Fruit fly (Drosophila melanogaster) whole organism, embryonic: ENCODE results near the gene kairos.

Source experiments
- Aef1 ChIP-seq: fragments of 200-800 bp; sonication (Bioruptor generic); IDR thresholded peaks from 3 replicates; pipeline ENCODE4 v1.3.6; 2022; ENCODE audit warnings: missing biosample characterization, missing genetic modification characterization
- B-H1 ChIP-seq: fragments of 200-800 bp; sonication (Bioruptor generic); IDR thresholded peaks from 3 replicates; pipeline ENCODE4 v1.3.6; 2022; ENCODE audit warnings: missing biosample characterization, missing genetic modification characterization
- CG10321 ChIP-seq: fragments of 200-800 bp; sonication (Bioruptor generic); IDR thresholded peaks from 2 replicates; pipeline ENCODE4 v1.3.6; 2022; ENCODE audit warnings: missing biosample characterization, missing genetic modification characterization
- CG10565 ChIP-seq: fragments of 200-800 bp; sonication (Bioruptor generic); optimal IDR thresholded peaks from 3 replicates; lab custom pipeline; 2016; ENCODE audit warnings: missing biosample characterization, mild to moderate bottlenecking, missing genetic modification characterization
- CG10979 ChIP-seq: fragments of 200-800 bp; sonication (Bioruptor generic); optimal IDR thresholded peaks from 2 replicates; lab custom pipeline; 2018; ENCODE audit warnings: missing biosample characterization, mild to moderate bottlenecking, missing genetic modification characterization, moderate library complexity
- CG11085 ChIP-seq: fragments of 200-800 bp; sonication (Bioruptor generic); IDR thresholded peaks from 2 replicates; pipeline ENCODE4 v1.3.6; 2022; ENCODE audit warnings: missing biosample characterization, missing genetic modification characterization
- CG11560 ChIP-seq: fragments of 200-800 bp; sonication (Bioruptor generic); IDR thresholded peaks from 3 replicates; pipeline ENCODE4 v1.3.6; 2022; ENCODE audit warnings: missing biosample characterization, missing genetic modification characterization
- CG13775 ChIP-seq: fragments of 200-800 bp; sonication (Bioruptor generic); optimal IDR thresholded peaks from 3 replicates; lab custom pipeline; 2017; ENCODE audit warnings: missing biosample characterization, mild to moderate bottlenecking, missing genetic modification characterization
- CG17385 ChIP-seq: fragments of 200-800 bp; sonication (Bioruptor generic); optimal IDR thresholded peaks from 3 replicates; lab custom pipeline; 2018; ENCODE audit warnings: missing biosample characterization, mild to moderate bottlenecking, missing genetic modification characterization
- CG1832 ChIP-seq: fragments of 200-800 bp; sonication (Bioruptor generic); optimal IDR thresholded peaks from 2 replicates; lab custom pipeline; 2017; ENCODE audit warnings: missing biosample characterization, mild to moderate bottlenecking, missing genetic modification characterization, inconsistent platforms
- CG18599 ChIP-seq: fragments of 200-800 bp; sonication (Bioruptor generic); optimal IDR thresholded peaks from 3 replicates; lab custom pipeline; 2017; ENCODE audit warnings: missing biosample characterization, missing genetic modification characterization, mild to moderate bottlenecking, moderate library complexity, missing genetic modification reagents
- CG2129 ChIP-seq: fragments of 200-800 bp; sonication (Bioruptor generic); IDR thresholded peaks from 2 replicates; pipeline ENCODE4 v1.3.6; 2022; ENCODE audit warnings: missing biosample characterization, missing genetic modification characterization; ENCODE audit not compliant: partially characterized antibody
- CG32532 ChIP-seq: fragments of 200-800 bp; sonication (Bioruptor generic); IDR thresholded peaks from 2 replicates; pipeline ENCODE4 v1.3.6; 2022; ENCODE audit warnings: missing biosample characterization, missing genetic modification characterization
- CG33213 ChIP-seq: fragments of 200-800 bp; sonication (Bioruptor generic); optimal IDR thresholded peaks from 3 replicates; lab custom pipeline; 2016; ENCODE audit warnings: missing biosample characterization, missing genetic modification characterization
- CG6254 ChIP-seq: fragments of 200-800 bp; sonication (Bioruptor generic); optimal IDR thresholded peaks from 3 replicates; lab custom pipeline; 2017; ENCODE audit warnings: mild to moderate bottlenecking, missing biosample characterization, missing genetic modification reagents, missing genetic modification characterization
- CG7271 ChIP-seq: fragments of 200-800 bp; sonication (Bioruptor generic); optimal IDR thresholded peaks from 2 replicates; lab custom pipeline; 2018; ENCODE audit warnings: missing biosample characterization, mild to moderate bottlenecking, missing genetic modification characterization, moderate library complexity
- CG7357 ChIP-seq: fragments of 200-800 bp; sonication (Bioruptor generic); IDR thresholded peaks from 3 replicates; pipeline ENCODE4 v1.3.6; 2022; ENCODE audit warnings: missing biosample characterization, missing genetic modification characterization
- CG7987 ChIP-seq: fragments of 200-800 bp; sonication (Bioruptor generic); optimal IDR thresholded peaks from 2 replicates; lab custom pipeline; 2018; ENCODE audit warnings: missing biosample characterization, mild to moderate bottlenecking, missing genetic modification characterization, moderate library complexity
- CG8765 ChIP-seq: fragments of 200-800 bp; sonication (Bioruptor generic); IDR thresholded peaks from 2 replicates; pipeline ENCODE4 v1.3.6; 2022; ENCODE audit warnings: missing biosample characterization, missing genetic modification characterization
- Camta ChIP-seq: fragments of 200-800 bp; sonication (Bioruptor generic); optimal IDR thresholded peaks from 2 replicates; lab custom pipeline; 2016; ENCODE audit warnings: missing biosample characterization, missing genetic modification characterization
- Deaf1 ChIP-seq: fragments of 200-800 bp; optimal IDR thresholded peaks from 3 replicates; lab custom pipeline; 2019; ENCODE audit warnings: missing biosample characterization, mild to moderate bottlenecking, missing genetic modification characterization, moderate library complexity
- HLH4C ChIP-seq: fragments of 200-800 bp; sonication (Bioruptor generic); IDR thresholded peaks from 3 replicates; pipeline ENCODE4 v1.3.6; 2022; ENCODE audit warnings: missing biosample characterization, missing genetic modification characterization; ENCODE audit not compliant: partially characterized antibody
- HLH54F ChIP-seq: fragments of 200-800 bp; sonication (Bioruptor generic); optimal IDR thresholded peaks from 3 replicates; lab custom pipeline; 2016; ENCODE audit warnings: missing biosample characterization, missing genetic modification characterization
- Hr39 ChIP-seq: fragments of >200 bp; optimal IDR thresholded peaks from 2 replicates; lab custom pipeline; 2017
- MBD-R2 ChIP-seq: fragments of 200-800 bp; sonication (Bioruptor generic); IDR thresholded peaks from 2 replicates; pipeline ENCODE4 v1.3.6; 2022; ENCODE audit warnings: missing biosample characterization, missing genetic modification characterization
- NFAT ChIP-seq: fragments of 200-800 bp; sonication (Bioruptor generic); IDR thresholded peaks from 2 replicates; pipeline ENCODE4 v1.3.6; 2022; ENCODE audit warnings: missing biosample characterization, missing genetic modification characterization
- Neu2 ChIP-seq: fragments of 200-800 bp; sonication (Bioruptor generic); optimal IDR thresholded peaks from 3 replicates; lab custom pipeline; 2016; ENCODE audit warnings: missing biosample characterization, missing genetic modification characterization, borderline replicate concordance
- Ptx1 ChIP-seq: fragments of 200-800 bp; sonication (Bioruptor generic); IDR thresholded peaks from 2 replicates; pipeline ENCODE4 v1.3.6; 2022; ENCODE audit warnings: missing biosample characterization, missing genetic modification characterization
- Sox102F ChIP-seq: fragments of 200-800 bp; sonication (Bioruptor generic); optimal IDR thresholded peaks from 2 replicates; lab custom pipeline; 2018; ENCODE audit warnings: missing biosample characterization, mild to moderate bottlenecking, missing genetic modification characterization, moderate library complexity
- Trl ChIP-seq, 3 experiments: fragments of >200 bp in 2 of 3; fragments of 200-800 bp in 1 of 3; sonication (Bioruptor generic) in 1 of 3; optimal IDR thresholded peaks; 2 replicates in 1 of 3; 3 replicates in 2 of 3; lab custom pipeline; 2016 to 2017; ENCODE audit warnings: missing biosample characterization in 1 of 3, missing genetic modification characterization in 1 of 3
- Usf ChIP-seq: fragments of 200-800 bp; sonication (Bioruptor generic); optimal IDR thresholded peaks from 2 replicates; lab custom pipeline; 2017; ENCODE audit warnings: missing genotype, missing biosample characterization, missing genetic modification characterization
- ap ChIP-seq: fragments of 200-800 bp; sonication (Bioruptor generic); IDR thresholded peaks from 2 replicates; pipeline ENCODE4 v1.3.6; 2022; ENCODE audit warnings: missing biosample characterization, missing genetic modification characterization
- ato ChIP-seq: fragments of 200-800 bp; sonication (Bioruptor generic); IDR thresholded peaks from 2 replicates; pipeline ENCODE4 v1.3.6; 2022; ENCODE audit warnings: missing biosample characterization, missing genetic modification characterization; ENCODE audit not compliant: partially characterized antibody
- cad ChIP-seq: fragments of >200 bp; optimal IDR thresholded peaks from 2 replicates; lab custom pipeline; 2017; ENCODE audit warnings: missing biosample characterization, missing genetic modification characterization
- crol ChIP-seq: fragments of 200-800 bp; sonication (Bioruptor generic); IDR thresholded peaks from 2 replicates; pipeline ENCODE4 v1.3.6; 2022; ENCODE audit warnings: missing biosample characterization, missing genetic modification characterization
- dimm ChIP-seq: fragments of 200-800 bp; sonication (Bioruptor generic); IDR thresholded peaks from 2 replicates; pipeline ENCODE4 v1.3.6; 2022; ENCODE audit warnings: missing biosample characterization, missing genetic modification characterization
- dm ChIP-seq: fragments of 200-800 bp; sonication (Bioruptor generic); optimal IDR thresholded peaks from 3 replicates; lab custom pipeline; 2016; ENCODE audit warnings: missing biosample characterization, missing genetic modification characterization
- dysf ChIP-seq: fragments of 200-800 bp; sonication (Bioruptor generic); IDR thresholded peaks from 3 replicates; pipeline ENCODE4 v1.3.6; 2022; ENCODE audit warnings: missing biosample characterization, missing genetic modification characterization
- fru ChIP-seq: fragments of >200 bp; optimal IDR thresholded peaks from 2 replicates; lab custom pipeline; 2017
- ftz-f1 ChIP-seq: fragments of 200-800 bp; sonication (Bioruptor generic); optimal IDR thresholded peaks from 2 replicates; lab custom pipeline; 2016; ENCODE audit warnings: missing biosample characterization, missing genetic modification characterization
- ind ChIP-seq: fragments of 200-800 bp; sonication (Bioruptor generic); optimal IDR thresholded peaks from 3 replicates; lab custom pipeline; 2016; ENCODE audit warnings: missing biosample characterization, missing genetic modification characterization
- klu ChIP-seq: fragments of 200-800 bp; sonication (Bioruptor generic); IDR thresholded peaks from 2 replicates; pipeline ENCODE4 v1.3.6; 2022; ENCODE audit warnings: missing biosample characterization, missing genetic modification characterization
- kni ChIP-seq: fragments of 200-800 bp; sonication (Bioruptor generic); optimal IDR thresholded peaks from 3 replicates; lab custom pipeline; 2017; ENCODE audit warnings: mild to moderate bottlenecking, missing biosample characterization, missing genetic modification reagents, missing genetic modification characterization
- otp ChIP-seq: fragments of 200-800 bp; sonication (Bioruptor generic); IDR thresholded peaks from 3 replicates; pipeline ENCODE4, ENCODE4 v1.3.6; 2022; ENCODE audit warnings: missing biosample characterization, missing genetic modification characterization
- pnt ChIP-seq: fragments of 200-800 bp; sonication (Bioruptor generic); optimal IDR thresholded peaks from 3 replicates; lab custom pipeline; 2016; ENCODE audit warnings: missing biosample characterization, missing genetic modification characterization
- prd ChIP-seq, 3 experiments: fragments of >200 bp in 2 of 3; fragments of 200-800 bp in 1 of 3; sonication (Bioruptor generic) in 1 of 3; optimal IDR thresholded peaks in 2 of 3; IDR thresholded peaks in 1 of 3; 2 replicates in 2 of 3; 3 replicates in 1 of 3; pipeline versions ENCODE4 v1.3.6 to Lab custom; 2017 to 2022; ENCODE audit warnings: missing biosample characterization in 1 of 3, missing genetic modification characterization in 1 of 3
- scrt ChIP-seq: fragments of 200-800 bp; sonication (Bioruptor generic); optimal IDR thresholded peaks from 2 replicates; lab custom pipeline; 2018; ENCODE audit warnings: missing biosample characterization, mild to moderate bottlenecking, missing genetic modification characterization, moderate library complexity
- shn ChIP-seq: fragments of 200-800 bp; sonication (Bioruptor generic); optimal IDR thresholded peaks from 3 replicates; lab custom pipeline; 2016; ENCODE audit warnings: missing biosample characterization, missing genetic modification characterization
- wdn ChIP-seq: fragments of 200-800 bp; sonication (Bioruptor generic); IDR thresholded peaks from 2 replicates; pipeline ENCODE4 v1.3.6; 2022; ENCODE audit warnings: missing biosample characterization, missing genetic modification characterization

Gene kairos

DNA sequence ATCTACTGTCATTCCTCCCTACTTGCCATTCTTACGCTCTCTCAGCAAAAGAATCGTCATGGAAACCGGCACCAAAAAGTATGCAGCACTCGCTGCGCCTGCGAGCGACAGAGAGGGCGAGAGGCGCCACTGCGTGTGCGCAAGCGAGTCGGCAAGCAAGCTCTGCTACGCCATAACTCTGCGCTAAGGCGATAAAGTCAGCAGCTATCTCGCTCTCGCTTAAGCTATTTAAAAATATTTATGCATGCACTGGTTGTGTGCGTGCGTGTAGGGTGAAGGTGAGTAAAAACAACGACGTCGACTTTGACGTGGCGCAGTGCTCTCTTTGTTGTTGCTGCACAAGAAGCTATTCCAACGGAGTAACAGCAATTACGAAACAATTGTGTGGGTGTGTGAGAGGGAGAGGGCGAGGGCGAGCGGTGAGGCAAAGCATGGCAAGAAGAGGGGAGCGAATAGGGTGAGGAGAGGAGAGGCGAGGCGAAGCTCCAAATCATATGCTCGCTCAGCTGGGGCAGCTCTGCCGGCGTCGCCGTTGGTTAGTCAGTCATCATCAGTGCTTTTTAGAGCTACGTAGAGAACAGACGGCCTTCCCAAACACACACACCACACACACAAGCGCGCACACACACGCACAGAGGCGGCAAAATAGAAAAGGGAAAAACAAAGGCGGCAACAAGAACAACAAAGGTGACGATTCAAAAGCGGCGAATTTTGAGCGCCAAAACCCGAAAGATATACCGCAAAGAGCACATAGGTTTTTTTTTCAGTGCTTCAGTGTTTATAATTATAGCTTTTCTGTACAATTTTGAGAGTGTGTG lies 10.3 kb upstream of the kairos start, which contains the start of gene CrebB (continued):
- TF ChIP-seq prd (optimal IDR thresholded peaks at IDR 0.05; lab: Kevin White, UChicago) (no peak), prd (GFP tag; IDR thresholded peaks at IDR 0.05; lab: Robert Waterston, UW) (peak; percentile 21; the same call in 1 of the 3 replicates), Camta (GFP tag; lab: Kevin White, UChicago) (no peak), Ptx1 (peak; percentile 47), HLH54F (GFP tag; lab: Kevin White, UChicago) (no peak), CG10321 (GFP tag; lab: Robert Waterston, UW) (peak; percentile 94), CG7987 (GFP tag; lab: Kevin White, UChicago) (peak; percentile 95), ato (GFP tag; lab: Robert Waterston, UW) (no peak), CG8765 (GFP tag; lab: Robert Waterston, UW) (no peak), Sox102F (GFP tag; lab: Kevin White, UChicago) (peak; percentile 19), dysf (GFP tag; lab: Robert Waterston, UW) (peak; percentile 70), ind (GFP tag; lab: Kevin White, UChicago) (peak; percentile 7), klu (GFP tag; lab: Robert Waterston, UW) (peak; percentile 92), Hr39 (no peak), CG17385 (no peak), CG7271 (tag; lab: Kevin White, UChicago) (no peak), CG32532 (GFP tag; lab: Robert Waterston, UW) (peak; percentile 39; the same call in 1 of the 2 replicates), CG7357 (no peak), wdn (GFP tag; lab: Robert Waterston, UW) (0 out of 2 replicates have a peak, but pooled peaks have one; percentile 5), crol (GFP tag; lab: Robert Waterston, UW) (peak; percentile 100), CG1832 (GFP tag; lab: Kevin White, UChicago) (peak; percentile 96), fru (lab: Kevin White, UChicago) (no peak), CG6254 (GFP tag; lab: Kevin White, UChicago) (no peak), Usf (no peak), dimm (GFP tag; lab: Robert Waterston, UW) (no peak), CG2129 (GFP tag; lab: Robert Waterston, UW) (no peak), pnt (GFP tag; lab: Kevin White, UChicago) (peak; percentile 23), CG13775 (no peak), HLH4C (0 out of 3 replicates have a peak, but pooled peaks have one; percentile 40), scrt (peak; percentile 2), Aef1 (GFP tag; lab: Robert Waterston, UW) (peak; percentile 75), cad (GFP tag; lab: Kevin White, UChicago) (no peak), Neu2 (GFP tag; lab: Kevin White, UChicago) (no peak), B-H1 (no peak; the same call in 2 of the 3 replicates), CG10565 (GFP tag; lab: Kevin White, UChicago) (no peak), Deaf1 (peak; percentile 47), NFAT (GFP tag; lab: Robert Waterston, UW) (peak; percentile 59), shn (GFP tag; lab: Kevin White, UChicago) (peak; percentile 16), dm (GFP tag; lab: Kevin White, UChicago) (peak; percentile 10), CG10979 (tag; lab: Kevin White, UChicago) (no peak), ftz-f1 (peak; percentile 95), CG18599 (peak; percentile 63), ap (GFP tag; lab: Robert Waterston, UW) (no peak), kni (peak; percentile 91), CG33213 (GFP tag; lab: Kevin White, UChicago) (no peak), MBD-R2 (GFP tag; lab: Robert Waterston, UW) (peak; percentile 10; the same call in 1 of the 2 replicates), CG11085 (GFP tag; lab: Robert Waterston, UW) (peak; percentile 40; the same call in 1 of the 2 replicates), CG11560 (tag; lab: Robert Waterston, UW) (no peak), Trl (optimal IDR thresholded peaks at IDR 0.05; lab: Kevin White, UChicago) (peak; percentile 51 to 80), Trl (GFP tag; optimal IDR thresholded peaks at IDR 0.05; lab: Kevin White, UChicago) (peak; percentile 7), otp (GFP tag; lab: Robert Waterston, UW) (0 out of 3 replicates have a peak, but pooled peaks have one; percentile 18)
